Fruit fly (Drosophila melanogaster) whole organism, embryonic: ENCODE results near the gene betaTub65B.

Source experiments
- CG15479 ChIP-seq: fragments of 200-800 bp; sonication (Bioruptor generic); optimal IDR thresholded peaks from 3 replicates; lab custom pipeline; 2019; ENCODE audit warnings: missing biosample characterization, mild to moderate bottlenecking, missing genetic modification characterization, moderate library complexity
- CG18599 ChIP-seq: fragments of 200-800 bp; sonication (Bioruptor generic); optimal IDR thresholded peaks from 3 replicates; lab custom pipeline; 2017; ENCODE audit warnings: missing biosample characterization, missing genetic modification characterization, mild to moderate bottlenecking, moderate library complexity, missing genetic modification reagents
- CG2202 ChIP-seq: fragments of 200-800 bp; sonication (Bioruptor generic); optimal IDR thresholded peaks from 2 replicates; lab custom pipeline; 2018; ENCODE audit warnings: missing biosample characterization, mild to moderate bottlenecking, missing genetic modification characterization
- CG30020 ChIP-seq: fragments of 200-800 bp; optimal IDR thresholded peaks from 2 replicates; lab custom pipeline; 2019; ENCODE audit warnings: missing biosample characterization, mild to moderate bottlenecking, missing genetic modification characterization, moderate library complexity
- CG31365 ChIP-seq: fragments of 200-800 bp; sonication (Bioruptor generic); optimal IDR thresholded peaks from 2 replicates; lab custom pipeline; 2018; ENCODE audit warnings: missing biosample characterization, mild to moderate bottlenecking, missing genetic modification characterization
- CG3995 ChIP-seq: fragments of 200-800 bp; sonication (Bioruptor generic); optimal IDR thresholded peaks from 3 replicates; lab custom pipeline; 2016; ENCODE audit warnings: missing biosample characterization, missing genetic modification characterization
- CG42726 ChIP-seq: fragments of 200-800 bp; sonication (Bioruptor generic); IDR thresholded peaks from 2 replicates; pipeline ENCODE4 v1.3.6; 2022; ENCODE audit warnings: missing biosample characterization, missing genetic modification characterization; ENCODE audit not compliant: partially characterized antibody
- CG4617 ChIP-seq: fragments of 200-800 bp; sonication (Bioruptor generic); optimal IDR thresholded peaks from 3 replicates; lab custom pipeline; 2016; ENCODE audit warnings: missing biosample characterization, missing genetic modification characterization, borderline replicate concordance
- CG4707 ChIP-seq: fragments of 200-800 bp; sonication (Bioruptor generic); optimal IDR thresholded peaks from 2 replicates; lab custom pipeline; 2018; ENCODE audit warnings: missing biosample characterization, mild to moderate bottlenecking, missing genetic modification characterization, moderate library complexity
- CG4854 ChIP-seq: fragments of 200-800 bp; sonication (Bioruptor generic); optimal IDR thresholded peaks from 2 replicates; lab custom pipeline; 2016; ENCODE audit warnings: missing biosample characterization, missing genetic modification characterization, inconsistent platforms
- CG5953 ChIP-seq: fragments of 200-800 bp; sonication (Bioruptor generic); IDR thresholded peaks from 2 replicates; pipeline ENCODE4 v1.3.6; 2022; ENCODE audit warnings: missing biosample characterization, missing genetic modification characterization
- CG6254 ChIP-seq: fragments of 200-800 bp; sonication (Bioruptor generic); optimal IDR thresholded peaks from 3 replicates; lab custom pipeline; 2017; ENCODE audit warnings: mild to moderate bottlenecking, missing biosample characterization, missing genetic modification reagents, missing genetic modification characterization
- CG7987 ChIP-seq: fragments of 200-800 bp; sonication (Bioruptor generic); optimal IDR thresholded peaks from 2 replicates; lab custom pipeline; 2018; ENCODE audit warnings: missing biosample characterization, mild to moderate bottlenecking, missing genetic modification characterization, moderate library complexity
- CG9609 ChIP-seq: fragments of 200-800 bp; sonication (Bioruptor generic); optimal IDR thresholded peaks from 3 replicates; lab custom pipeline; 2016; ENCODE audit warnings: missing biosample characterization, missing genetic modification characterization
- CTCF ChIP-seq: fragments of 200-800 bp; sonication (Bioruptor generic); optimal IDR thresholded peaks from 2 replicates; lab custom pipeline; 2017; ENCODE audit warnings: missing biosample characterization, mild to moderate bottlenecking, missing genetic modification characterization, moderate library complexity
- D19A ChIP-seq: fragments of 200-800 bp; optimal IDR thresholded peaks from 3 replicates; lab custom pipeline; 2019; ENCODE audit warnings: missing biosample characterization, mild to moderate bottlenecking, missing genetic modification characterization, moderate library complexity
- D19B ChIP-seq: fragments of 200-800 bp; sonication (Bioruptor generic); optimal IDR thresholded peaks from 2 replicates; lab custom pipeline; 2017; ENCODE audit warnings: missing biosample characterization, mild to moderate bottlenecking, missing genetic modification characterization
- Dfd ChIP-seq, 2 experiments: fragments of >200 bp; optimal IDR thresholded peaks; 2 replicates each; lab custom pipeline; 2017; ENCODE audit warnings: missing biosample characterization in 2 of 2, missing genetic modification characterization in 2 of 2
- HHEX ChIP-seq: fragments of 200-800 bp; sonication (Bioruptor generic); optimal IDR thresholded peaks from 3 replicates; lab custom pipeline; 2017; ENCODE audit warnings: missing biosample characterization, mild to moderate bottlenecking, missing genetic modification characterization, missing genetic modification reagents
- HmgD ChIP-seq: fragments of 200-800 bp; sonication (Bioruptor generic); optimal IDR thresholded peaks from 3 replicates; lab custom pipeline; 2016; ENCODE audit warnings: missing biosample characterization, missing genetic modification characterization
- Jarid2 ChIP-seq: fragments of 200-800 bp; sonication (Bioruptor generic); optimal IDR thresholded peaks from 3 replicates; lab custom pipeline; 2017; ENCODE audit warnings: mild to moderate bottlenecking, missing biosample characterization, missing genetic modification reagents, missing genetic modification characterization
- Lhr ChIP-seq: fragments of 200-800 bp; sonication (Bioruptor generic); optimal IDR thresholded peaks from 3 replicates; lab custom pipeline; 2017; ENCODE audit warnings: mild to moderate bottlenecking, missing biosample characterization, missing genetic modification reagents, missing genetic modification characterization
- Max ChIP-seq: fragments of 200-800 bp; sonication (Bioruptor generic); optimal IDR thresholded peaks from 2 replicates; lab custom pipeline; 2016; ENCODE audit warnings: missing biosample characterization, mild to moderate bottlenecking, missing genetic modification characterization
- NC2β ChIP-seq: fragments of 200-800 bp; sonication (Bioruptor generic); optimal IDR thresholded peaks from 2 replicates; lab custom pipeline; 2016; ENCODE audit warnings: missing biosample characterization, missing genetic modification characterization
- NK7.1 ChIP-seq: fragments of 200-800 bp; sonication (Bioruptor generic); optimal IDR thresholded peaks from 3 replicates; lab custom pipeline; 2016; ENCODE audit warnings: missing biosample characterization, missing genetic modification characterization
- Opbp ChIP-seq: fragments of 200-800 bp; sonication (Bioruptor generic); IDR thresholded peaks from 3 replicates; pipeline ENCODE4 v1.3.6; 2022; ENCODE audit warnings: missing biosample characterization, missing genetic modification characterization; ENCODE audit not compliant: partially characterized antibody
- Pdp1 ChIP-seq, 2 experiments: fragments of 200-800 bp; sonication (Bioruptor generic); optimal IDR thresholded peaks; 3 replicates each; lab custom pipeline; 2016; ENCODE audit warnings: missing biosample characterization in 2 of 2, missing genetic modification characterization in 2 of 2, mild to moderate bottlenecking in 1 of 2, moderate library complexity in 1 of 2
- Rfx ChIP-seq: fragments of 200-800 bp; sonication (Bioruptor generic); IDR thresholded peaks from 2 replicates; pipeline ENCODE4 v1.3.6; 2022; ENCODE audit warnings: missing biosample characterization, missing genetic modification characterization
- Sox102F ChIP-seq: fragments of 200-800 bp; sonication (Bioruptor generic); optimal IDR thresholded peaks from 2 replicates; lab custom pipeline; 2018; ENCODE audit warnings: missing biosample characterization, mild to moderate bottlenecking, missing genetic modification characterization, moderate library complexity
- aop ChIP-seq: fragments of 200-800 bp; sonication (Bioruptor generic); IDR thresholded peaks from 2 replicates; pipeline ENCODE4 v1.3.6; 2022; ENCODE audit warnings: missing biosample characterization, missing genetic modification characterization
- ato ChIP-seq: fragments of 200-800 bp; sonication (Bioruptor generic); IDR thresholded peaks from 2 replicates; pipeline ENCODE4 v1.3.6; 2022; ENCODE audit warnings: missing biosample characterization, missing genetic modification characterization; ENCODE audit not compliant: partially characterized antibody
- bbx ChIP-seq: fragments of 200-800 bp; sonication (Bioruptor generic); IDR thresholded peaks from 2 replicates; pipeline ENCODE4 v1.3.6; 2022; ENCODE audit warnings: missing biosample characterization, missing genetic modification characterization; ENCODE audit not compliant: partially characterized antibody
- dati ChIP-seq: fragments of 200-800 bp; sonication (Bioruptor generic); IDR thresholded peaks from 2 replicates; pipeline ENCODE4 v1.3.6; 2022; ENCODE audit warnings: missing biosample characterization, missing genetic modification characterization
- emc ChIP-seq: fragments of 200-800 bp; sonication (Bioruptor generic); optimal IDR thresholded peaks from 2 replicates; lab custom pipeline; 2016; ENCODE audit warnings: missing biosample characterization, missing genetic modification characterization
- fd3F ChIP-seq: fragments of 200-800 bp; sonication (Bioruptor generic); optimal IDR thresholded peaks from 2 replicates; lab custom pipeline; 2018; ENCODE audit warnings: missing biosample characterization, mild to moderate bottlenecking, missing genetic modification characterization, moderate library complexity
- her ChIP-seq: fragments of 200-800 bp; sonication (Bioruptor generic); optimal IDR thresholded peaks from 2 replicates; lab custom pipeline; 2016; ENCODE audit warnings: missing biosample characterization, missing genetic modification characterization
- kay ChIP-seq: fragments of 200-800 bp; sonication (Bioruptor generic); optimal IDR thresholded peaks from 2 replicates; lab custom pipeline; 2016; ENCODE audit warnings: missing biosample characterization, missing genetic modification characterization
- maf-S ChIP-seq: fragments of 200-800 bp; sonication (Bioruptor generic); optimal IDR thresholded peaks from 2 replicates; lab custom pipeline; 2016; ENCODE audit warnings: missing biosample characterization, missing genetic modification characterization
- mirr ChIP-seq: fragments of 200-800 bp; sonication (Bioruptor generic); optimal IDR thresholded peaks from 3 replicates; lab custom pipeline; 2018; ENCODE audit warnings: missing biosample characterization, mild to moderate bottlenecking, missing genetic modification characterization
- mld ChIP-seq: fragments of 200-800 bp; sonication (Bioruptor generic); IDR thresholded peaks from 3 replicates; pipeline ENCODE4 v1.3.6; 2022; ENCODE audit warnings: missing biosample characterization, missing genetic modification characterization; ENCODE audit not compliant: partially characterized antibody
- org-1 ChIP-seq: fragments of 200-800 bp; sonication (Bioruptor generic); optimal IDR thresholded peaks from 2 replicates; lab custom pipeline; 2017; ENCODE audit warnings: missing biosample characterization, missing genetic modification characterization
- prd ChIP-seq, 3 experiments: fragments of >200 bp in 2 of 3; fragments of 200-800 bp in 1 of 3; sonication (Bioruptor generic) in 1 of 3; optimal IDR thresholded peaks in 2 of 3; IDR thresholded peaks in 1 of 3; 2 replicates in 2 of 3; 3 replicates in 1 of 3; pipeline versions ENCODE4 v1.3.6 to Lab custom; 2017 to 2022; ENCODE audit warnings: missing biosample characterization in 1 of 3, missing genetic modification characterization in 1 of 3
- pzg ChIP-seq: fragments of 200-800 bp; sonication (Bioruptor generic); optimal IDR thresholded peaks from 3 replicates; lab custom pipeline; 2018; ENCODE audit warnings: missing biosample characterization, mild to moderate bottlenecking, missing genetic modification characterization, moderate library complexity
- rib ChIP-seq: fragments of 200-800 bp; sonication (Bioruptor generic); IDR thresholded peaks from 2 replicates; pipeline ENCODE4 v1.3.6; 2022; ENCODE audit warnings: missing biosample characterization, missing genetic modification characterization
- sna ChIP-seq: fragments of 200-800 bp; sonication (Bioruptor generic); IDR thresholded peaks from 2 replicates; pipeline ENCODE4 v1.3.6; 2022; ENCODE audit warnings: missing biosample characterization, missing genetic modification characterization; ENCODE audit not compliant: partially characterized antibody
- sob ChIP-seq: fragments of 200-800 bp; sonication (Bioruptor generic); IDR thresholded peaks from 2 replicates; pipeline ENCODE4 v1.3.6; 2022; ENCODE audit warnings: missing biosample characterization, missing genetic modification characterization
- tna ChIP-seq: fragments of 200-800 bp; sonication (Bioruptor generic); IDR thresholded peaks from 2 replicates; pipeline ENCODE4 v1.3.6; 2022; ENCODE audit warnings: missing biosample characterization, missing genetic modification characterization; ENCODE audit not compliant: partially characterized antibody
- unpg ChIP-seq: fragments of 200-800 bp; sonication (Bioruptor generic); optimal IDR thresholded peaks from 3 replicates; lab custom pipeline; 2018; ENCODE audit warnings: missing biosample characterization, mild to moderate bottlenecking, missing genetic modification characterization, moderate library complexity
- z ChIP-seq: fragments of 200-800 bp; sonication (Bioruptor generic); IDR thresholded peaks from 3 replicates; pipeline ENCODE4 v1.3.6; 2022; ENCODE audit warnings: missing biosample characterization, missing genetic modification characterization

betaTub65B gene

dm6 chr3L:6488405-6488804, 42.1 kb upstream of the betaTub65B start, which contains the start of the genes CG10147 and Bulli (continued):
- TF ChIP-seq bbx (GFP tag; lab: Robert Waterston, UW) (peak; percentile 92), tna (GFP tag; lab: Robert Waterston, UW) (peak; percentile 84), Rfx (GFP tag; lab: Robert Waterston, UW) (peak; percentile 99), sna (GFP tag; lab: Robert Waterston, UW) (peak; percentile 96), Pdp1 (GFP tag; optimal IDR thresholded peaks at IDR 0.05; lab: Kevin White, UChicago) (peak; percentile 93 to 95), Lhr (GFP tag; lab: Kevin White, UChicago) (peak; percentile 96), Jarid2 (peak; percentile 79), CG30020 (tag; lab: Kevin White, UChicago) (peak; percentile 88), CG15479 (GFP tag; lab: Kevin White, UChicago) (peak; percentile 37), CG7987 (GFP tag; lab: Kevin White, UChicago) (peak; percentile 93), CG5953 (GFP tag; lab: Robert Waterston, UW) (peak; percentile 96), maf-S (peak; percentile 76), fd3F (peak; percentile 97), CG4854 (GFP tag; lab: Kevin White, UChicago) (peak; percentile 95), Opbp (GFP tag; lab: Robert Waterston, UW) (peak; percentile 93), emc (GFP tag; lab: Kevin White, UChicago) (peak; percentile 86), aop (peak; percentile 93), prd (optimal IDR thresholded peaks at IDR 0.05; lab: Kevin White, UChicago) (no peak), prd (GFP tag; IDR thresholded peaks at IDR 0.05; lab: Robert Waterston, UW) (peak; percentile 99), CTCF (GFP tag; lab: Kevin White, UChicago) (peak; percentile 57), CG42726 (GFP tag; lab: Robert Waterston, UW) (peak; percentile 69), CG4617 (GFP tag; lab: Kevin White, UChicago) (peak; percentile 99), CG2202 (peak; percentile 94), her (peak; percentile 59), unpg (GFP tag; lab: Kevin White, UChicago) (peak; percentile 95), Sox102F (GFP tag; lab: Kevin White, UChicago) (peak; percentile 98), D19A (peak; percentile 91), rib (GFP tag; lab: Robert Waterston, UW) (peak; percentile 94), CG4707 (GFP tag; lab: Kevin White, UChicago) (peak; percentile 69), pzg (GFP tag; lab: Kevin White, UChicago) (peak; percentile 76), z (GFP tag; lab: Robert Waterston, UW) (peak; percentile 58; the same call in 2 of the 3 replicates), dati (GFP tag; lab: Robert Waterston, UW) (peak; percentile 91), Max (GFP tag; lab: Kevin White, UChicago) (peak; percentile 97), NK7.1 (peak; percentile 79), CG3995 (GFP tag; lab: Kevin White, UChicago) (peak; percentile 86), NC2β (GFP tag; lab: Kevin White, UChicago) (peak; percentile 91), CG31365 (peak; percentile 69), ato (GFP tag; lab: Robert Waterston, UW) (peak; percentile 77), kay (GFP tag; lab: Kevin White, UChicago) (peak; percentile 95), HmgD (GFP tag; lab: Kevin White, UChicago) (peak; percentile 78), mirr (GFP tag; lab: Kevin White, UChicago) (peak; percentile 91), HHEX (GFP tag; lab: Kevin White, UChicago) (peak; percentile 94), org-1 (GFP tag; lab: Kevin White, UChicago) (peak; percentile 82), Dfd (GFP tag; optimal IDR thresholded peaks at IDR 0.05; lab: Kevin White, UChicago) (no peak), CG18599 (GFP tag; lab: Kevin White, UChicago) (peak; percentile 95), CG6254 (GFP tag; lab: Kevin White, UChicago) (peak; percentile 91), mld (GFP tag; lab: Robert Waterston, UW) (peak; percentile 77), CG9609 (GFP tag; lab: Kevin White, UChicago) (peak; percentile 94), D19B (peak; percentile 88), sob (GFP tag; lab: Robert Waterston, UW) (peak; percentile 99)
